Worm (Caenorhabditis elegans): Measurements from ENCODE around the gene F10E7.2.

F10E7.2 gene

ce11 chrII:7168712-7169111, 46.7 kb downstream of the F10E7.2 start, which contains the start of gene col-36:
Gene col-36 (minus strand): TSS chrII:7168812.
- TF ChIP-seq bed-3 (GFP tag; optimal IDR thresholded peaks at IDR 0.05) (no peak), snpc-4 (tag; optimal IDR thresholded peaks at IDR 0.05) (no peak)

- TF ChIP-seq ceh-39 (tag; optimal IDR thresholded peaks at IDR 0.05) (no peak), lsy-2 (tag; optimal IDR thresholded peaks at IDR 0.05) (no peak), snpc-4 (tag; optimal IDR thresholded peaks at IDR 0.05) (no peak), mab-5 (tag; optimal IDR thresholded peaks at IDR 0.05) (no peak), mep-1 (tag; optimal IDR thresholded peaks at IDR 0.05) (no peak), unc-39 (tag; optimal IDR thresholded peaks at IDR 0.05) (no peak), pha-4 (tag; optimal IDR thresholded peaks at IDR 0.05) (no peak), mls-2 (tag; optimal IDR thresholded peaks at IDR 0.05) (no peak), zip-8 (tag; optimal IDR thresholded peaks at IDR 0.05) (no peak), lin-32 (GFP tag; optimal IDR thresholded peaks at IDR 0.05) (no peak), sptf-1 (tag; optimal IDR thresholded peaks at IDR 0.05) (no peak), unc-120 (tag; optimal IDR thresholded peaks at IDR 0.05; ENCODE audit: poor library complexity, severe bottlenecking) (no peak), nhr-12 (tag; optimal IDR thresholded peaks at IDR 0.05) (no peak), ces-1 (GFP tag; optimal IDR thresholded peaks at IDR 0.05) (no peak), nhr-28 (tag; optimal IDR thresholded peaks at IDR 0.05) (no peak), cnd-1 (tag; optimal IDR thresholded peaks at IDR 0.05) (no peak), lin-13 (tag; optimal IDR thresholded peaks at IDR 0.05) (no peak), ham-2 (GFP tag; optimal IDR thresholded peaks at IDR 0.05) (no peak)
Measured at ce11 chrII:7171305-7171998, 49.4 kb downstream of the F10E7.2 start, which contains the start of gene dyf-13. Gene dyf-13 (minus strand): TSS chrII:7171355.

Measured in whole organism, mixed stage, embryonic.